Fruit fly (Drosophila melanogaster) whole organism, embryonic: ENCODE results near the gene kdn.

Experiments used
- Bdp1 ChIP-seq: fragments of 200-800 bp; sonication (Bioruptor generic); optimal IDR thresholded peaks from 3 replicates; lab custom pipeline; 2016; ENCODE audit warnings: missing biosample characterization, missing genetic modification characterization
- C15 ChIP-seq: fragments of 200-800 bp; sonication (Bioruptor generic); IDR thresholded peaks from 3 replicates; pipeline ENCODE4 v1.3.6; 2022; ENCODE audit warnings: missing biosample characterization, missing genetic modification characterization
- CG10462 ChIP-seq: fragments of 200-800 bp; sonication (Bioruptor generic); optimal IDR thresholded peaks from 2 replicates; lab custom pipeline; 2016; ENCODE audit warnings: missing biosample characterization, missing genetic modification characterization
- CG11398 ChIP-seq: fragments of 200-800 bp; sonication (Bioruptor generic); optimal IDR thresholded peaks from 2 replicates; lab custom pipeline; 2016; ENCODE audit warnings: missing biosample characterization, missing genetic modification characterization
- CG11456 ChIP-seq: fragments of 200-800 bp; sonication (Bioruptor generic); IDR thresholded peaks from 3 replicates; pipeline ENCODE4 v1.3.6; 2022; ENCODE audit warnings: missing biosample characterization, missing genetic modification characterization
- CG13624 ChIP-seq: fragments of 200-800 bp; sonication (Bioruptor generic); optimal IDR thresholded peaks from 2 replicates; lab custom pipeline; 2016; ENCODE audit warnings: missing biosample characterization, missing genetic modification characterization
- CG15696 ChIP-seq: fragments of 200-800 bp; sonication (Bioruptor generic); optimal IDR thresholded peaks from 2 replicates; lab custom pipeline; 2019; ENCODE audit warnings: missing biosample characterization, mild to moderate bottlenecking, missing genetic modification characterization, moderate library complexity
- CG17186 ChIP-seq: fragments of 200-800 bp; sonication (Bioruptor generic); optimal IDR thresholded peaks from 3 replicates; lab custom pipeline; 2017; ENCODE audit warnings: missing biosample characterization, missing genetic modification reagents, missing genetic modification characterization
- CG2116 ChIP-seq: fragments of 200-800 bp; sonication (Bioruptor generic); optimal IDR thresholded peaks from 3 replicates; lab custom pipeline; 2018; ENCODE audit warnings: missing biosample characterization, mild to moderate bottlenecking, missing genetic modification characterization
- CG2199 ChIP-seq: fragments of 200-800 bp; sonication (Bioruptor generic); IDR thresholded peaks from 3 replicates; pipeline ENCODE4 v1.3.6; 2022; ENCODE audit warnings: missing biosample characterization, missing genetic modification characterization
- CG2712 ChIP-seq: fragments of 200-800 bp; optimal IDR thresholded peaks from 3 replicates; lab custom pipeline; 2019; ENCODE audit warnings: missing biosample characterization, mild to moderate bottlenecking, missing genetic modification characterization, moderate library complexity
- CG30431 ChIP-seq: fragments of 200-800 bp; sonication (Bioruptor generic); optimal IDR thresholded peaks from 2 replicates; lab custom pipeline; 2017; ENCODE audit warnings: missing biosample characterization, missing genetic modification characterization
- CG3065 ChIP-seq: fragments of 200-800 bp; sonication (Bioruptor generic); optimal IDR thresholded peaks from 2 replicates; lab custom pipeline; 2016; ENCODE audit warnings: missing biosample characterization, missing genetic modification characterization
- CG4730 ChIP-seq: fragments of 200-800 bp; sonication (Bioruptor generic); IDR thresholded peaks from 2 replicates; pipeline ENCODE4 v1.3.6; 2022; ENCODE audit warnings: missing biosample characterization, missing genetic modification characterization
- CG5180 ChIP-seq: fragments of 200-800 bp; sonication (Bioruptor generic); optimal IDR thresholded peaks from 3 replicates; lab custom pipeline; 2017; ENCODE audit warnings: missing biosample characterization, missing genetic modification characterization, mild to moderate bottlenecking, moderate library complexity, missing genetic modification reagents
- CG8944 ChIP-seq: fragments of 200-800 bp; sonication (Bioruptor generic); optimal IDR thresholded peaks from 3 replicates; lab custom pipeline; 2016; ENCODE audit warnings: missing biosample characterization, missing genetic modification characterization
- CHES-1-like ChIP-seq: fragments of 200-800 bp; sonication (Bioruptor generic); optimal IDR thresholded peaks from 2 replicates; lab custom pipeline; 2016; ENCODE audit warnings: missing biosample characterization, missing genetic modification characterization
- CkIIα-i1 ChIP-seq: fragments of 200-800 bp; sonication (Bioruptor generic); IDR thresholded peaks from 2 replicates; pipeline ENCODE4 v1.3.6; 2022; ENCODE audit warnings: missing biosample characterization, missing genetic modification characterization
- Dbx ChIP-seq: fragments of 200-800 bp; sonication (Bioruptor generic); IDR thresholded peaks from 3 replicates; pipeline ENCODE4 v1.3.6; 2022; ENCODE audit warnings: missing biosample characterization, missing genetic modification characterization
- Deaf1 ChIP-seq: fragments of 200-800 bp; optimal IDR thresholded peaks from 3 replicates; lab custom pipeline; 2019; ENCODE audit warnings: missing biosample characterization, mild to moderate bottlenecking, missing genetic modification characterization, moderate library complexity
- Ets65A ChIP-seq: fragments of 200-800 bp; sonication (Bioruptor generic); peaks from one replicate; lab custom pipeline; 2016; ENCODE audit warnings: missing biosample characterization, missing genetic modification characterization
- Gsc ChIP-seq: fragments of 200-800 bp; sonication (Bioruptor generic); IDR thresholded peaks from 2 replicates; pipeline ENCODE4 v1.3.6; 2022; ENCODE audit warnings: missing biosample characterization, missing genetic modification characterization
- Hmx ChIP-seq: fragments of 200-800 bp; sonication (Bioruptor generic); optimal IDR thresholded peaks from 2 replicates; lab custom pipeline; 2016; ENCODE audit warnings: missing biosample characterization, missing genetic modification characterization
- Hr3 ChIP-seq: fragments of 200-800 bp; sonication (Bioruptor generic); optimal IDR thresholded peaks from 3 replicates; lab custom pipeline; 2016; ENCODE audit warnings: missing biosample characterization, missing genetic modification characterization
- Mes4 ChIP-seq: fragments of 200-800 bp; sonication (Bioruptor generic); optimal IDR thresholded peaks from 2 replicates; lab custom pipeline; 2016; ENCODE audit warnings: missing biosample characterization, missing genetic modification characterization
- Opbp ChIP-seq: fragments of 200-800 bp; sonication (Bioruptor generic); IDR thresholded peaks from 3 replicates; pipeline ENCODE4 v1.3.6; 2022; ENCODE audit warnings: missing biosample characterization, missing genetic modification characterization; ENCODE audit not compliant: partially characterized antibody
- Optix ChIP-seq: fragments of 200-800 bp; sonication (Bioruptor generic); IDR thresholded peaks from 3 replicates; pipeline ENCODE4 v1.3.6; 2022; ENCODE audit warnings: missing biosample characterization, missing genetic modification characterization
- az2 ChIP-seq: fragments of 200-800 bp; sonication (Bioruptor generic); optimal IDR thresholded peaks from 3 replicates; lab custom pipeline; 2016; ENCODE audit warnings: missing biosample characterization, missing genetic modification characterization
- cato ChIP-seq: fragments of 200-800 bp; sonication (Bioruptor generic); optimal IDR thresholded peaks from 2 replicates; lab custom pipeline; 2016; ENCODE audit warnings: missing biosample characterization, missing genetic modification characterization, borderline replicate concordance
- crol ChIP-seq: fragments of 200-800 bp; sonication (Bioruptor generic); IDR thresholded peaks from 2 replicates; pipeline ENCODE4 v1.3.6; 2022; ENCODE audit warnings: missing biosample characterization, missing genetic modification characterization
- dati ChIP-seq: fragments of 200-800 bp; sonication (Bioruptor generic); IDR thresholded peaks from 2 replicates; pipeline ENCODE4 v1.3.6; 2022; ENCODE audit warnings: missing biosample characterization, missing genetic modification characterization
- dm ChIP-seq: fragments of 200-800 bp; sonication (Bioruptor generic); optimal IDR thresholded peaks from 3 replicates; lab custom pipeline; 2016; ENCODE audit warnings: missing biosample characterization, missing genetic modification characterization
- ems ChIP-seq: fragments of 200-800 bp; sonication (Bioruptor generic); optimal IDR thresholded peaks from 3 replicates; lab custom pipeline; 2016; ENCODE audit warnings: missing biosample characterization, missing genetic modification characterization
- en ChIP-seq: fragments of 200-800 bp; sonication (Bioruptor generic); optimal IDR thresholded peaks from 2 replicates; lab custom pipeline; 2016; ENCODE audit warnings: missing biosample characterization, missing genetic modification characterization
- exex ChIP-seq: fragments of 200-800 bp; sonication (Bioruptor generic); optimal IDR thresholded peaks from 4 replicates; lab custom pipeline; 2018; ENCODE audit warnings: missing biosample characterization, mild to moderate bottlenecking, missing genetic modification characterization, moderate library complexity
- gce ChIP-seq: fragments of 200-800 bp; sonication (Bioruptor generic); IDR thresholded peaks from 3 replicates; pipeline ENCODE4 v1.3.6; 2022; ENCODE audit warnings: missing biosample characterization, missing genetic modification characterization
- kni ChIP-seq: fragments of 200-800 bp; sonication (Bioruptor generic); optimal IDR thresholded peaks from 3 replicates; lab custom pipeline; 2017; ENCODE audit warnings: mild to moderate bottlenecking, missing biosample characterization, missing genetic modification reagents, missing genetic modification characterization
- lab ChIP-seq: fragments of 200-800 bp; sonication (Bioruptor generic); optimal IDR thresholded peaks from 3 replicates; lab custom pipeline; 2017; ENCODE audit warnings: missing biosample characterization, missing genetic modification characterization, mild to moderate bottlenecking, moderate library complexity, missing genetic modification reagents
- lilli ChIP-seq: fragments of 200-800 bp; sonication (Bioruptor generic); optimal IDR thresholded peaks from 3 replicates; lab custom pipeline; 2016; ENCODE audit warnings: missing biosample characterization, missing genetic modification characterization
- odd ChIP-seq: fragments of 200-800 bp; sonication (Bioruptor generic); optimal IDR thresholded peaks from 2 replicates; lab custom pipeline; 2017; ENCODE audit warnings: missing biosample characterization, mild to moderate bottlenecking, missing genetic modification characterization
- peb ChIP-seq: fragments of 200-800 bp; sonication (Bioruptor generic); IDR thresholded peaks from 2 replicates; pipeline ENCODE4 v1.3.6; 2022; ENCODE audit warnings: missing biosample characterization, missing genetic modification characterization
- psq ChIP-seq: fragments of 200-800 bp; sonication (Bioruptor generic); optimal IDR thresholded peaks from 2 replicates; lab custom pipeline; 2017; ENCODE audit warnings: missing biosample characterization, missing genetic modification characterization
- ranshi ChIP-seq: fragments of 200-800 bp; sonication (Bioruptor generic); IDR thresholded peaks from 2 replicates; pipeline ENCODE4 v1.3.6; 2022; ENCODE audit warnings: missing biosample characterization, missing genetic modification characterization
- sisA ChIP-seq: fragments of 200-800 bp; sonication (Bioruptor generic); IDR thresholded peaks from 2 replicates; pipeline ENCODE4 v1.3.6; 2022; ENCODE audit warnings: missing biosample characterization, missing genetic modification characterization
- slbo ChIP-seq: fragments of 200-800 bp; sonication (Bioruptor generic); IDR thresholded peaks from 2 replicates; pipeline ENCODE4 v1.3.6; 2022; ENCODE audit warnings: missing biosample characterization, missing genetic modification characterization
- sug ChIP-seq: fragments of 200-800 bp; optimal IDR thresholded peaks from 2 replicates; lab custom pipeline; 2019; ENCODE audit warnings: missing biosample characterization, mild to moderate bottlenecking, missing genetic modification characterization, moderate library complexity
- wdn ChIP-seq: fragments of 200-800 bp; sonication (Bioruptor generic); IDR thresholded peaks from 2 replicates; pipeline ENCODE4 v1.3.6; 2022; ENCODE audit warnings: missing biosample characterization, missing genetic modification characterization

The kdn gene

dm6 chrX:6343786-6344537 is 6.5 kb upstream of the kdn start (continued):
- TF ChIP-seq Optix (GFP tag; lab: Robert Waterston, UW) = peak; percentile 80
- no peak for TF ChIP-seq Hmx
- TF ChIP-seq cato (GFP tag; lab: Kevin White, UChicago) = no peak
- no peak for TF ChIP-seq ems (GFP tag; lab: Kevin White, UChicago)
- TF ChIP-seq Gsc (GFP tag; lab: Robert Waterston, UW) = no peak
- peak; percentile 18 for TF ChIP-seq az2 (GFP tag; lab: Kevin White, UChicago)
- no peak for TF ChIP-seq CG11456

DNA sequence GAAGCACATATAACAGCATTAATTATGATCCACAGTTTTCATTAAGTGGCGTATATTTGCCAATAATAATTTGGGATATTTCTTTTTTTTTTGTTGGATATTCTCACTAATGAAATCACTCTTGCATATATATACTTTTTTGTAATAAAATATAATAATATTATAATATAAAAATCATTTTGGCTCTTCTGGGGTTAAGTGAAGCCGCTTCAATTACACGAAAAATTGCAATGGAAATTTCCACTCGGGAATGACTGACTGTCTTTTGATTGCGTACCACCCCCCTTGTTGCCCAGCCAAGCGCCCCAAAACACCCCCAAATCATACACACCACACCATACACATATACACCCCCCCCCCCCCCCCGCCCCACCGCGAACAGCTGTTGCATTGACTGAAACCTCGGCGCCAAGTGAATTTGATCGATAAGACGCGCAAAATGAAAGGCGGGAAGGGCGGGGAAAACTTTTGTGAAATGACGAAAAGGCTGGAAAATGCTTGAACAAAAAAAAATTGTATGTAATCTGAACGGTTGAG is 5.8 kb upstream of the kdn start:
- TF ChIP-seq crol (GFP tag; lab: Robert Waterston, UW) (peak; percentile 81), CG8944 (GFP tag; lab: Kevin White, UChicago) (no peak), CG5180 (GFP tag; lab: Kevin White, UChicago) (no peak), az2 (GFP tag; lab: Kevin White, UChicago) (no peak), CG4730 (GFP tag; lab: Robert Waterston, UW) (no peak), gce (GFP tag; lab: Robert Waterston, UW) (no peak), C15 (GFP tag; lab: Robert Waterston, UW) (no peak), psq (GFP tag; lab: Kevin White, UChicago) (no peak), sisA (GFP tag; lab: Robert Waterston, UW) (no peak), kni (GFP tag; lab: Kevin White, UChicago) (no peak), dati (GFP tag; lab: Robert Waterston, UW) (no peak), CG30431 (GFP tag; lab: Kevin White, UChicago) (no peak), lab (GFP tag; lab: Kevin White, UChicago) (peak; percentile 54), sug (tag; lab: Kevin White, UChicago) (peak; percentile 63), dm (GFP tag; lab: Kevin White, UChicago) (no peak), ranshi (GFP tag; lab: Robert Waterston, UW) (no peak), CkIIα-i1 (GFP tag; lab: Robert Waterston, UW) (no peak), lilli (GFP tag; lab: Kevin White, UChicago) (no peak), CHES-1-like (GFP tag; lab: Kevin White, UChicago) (no peak), Opbp (no peak), CG2116 (no peak), CG15696 (tag; lab: Kevin White, UChicago) (no peak), peb (no peak), Ets65A (GFP tag; lab: Kevin White, UChicago) (no peak), CG2712 (tag; lab: Kevin White, UChicago) (no peak), Dbx (GFP tag; lab: Robert Waterston, UW) (no peak)

DNA sequence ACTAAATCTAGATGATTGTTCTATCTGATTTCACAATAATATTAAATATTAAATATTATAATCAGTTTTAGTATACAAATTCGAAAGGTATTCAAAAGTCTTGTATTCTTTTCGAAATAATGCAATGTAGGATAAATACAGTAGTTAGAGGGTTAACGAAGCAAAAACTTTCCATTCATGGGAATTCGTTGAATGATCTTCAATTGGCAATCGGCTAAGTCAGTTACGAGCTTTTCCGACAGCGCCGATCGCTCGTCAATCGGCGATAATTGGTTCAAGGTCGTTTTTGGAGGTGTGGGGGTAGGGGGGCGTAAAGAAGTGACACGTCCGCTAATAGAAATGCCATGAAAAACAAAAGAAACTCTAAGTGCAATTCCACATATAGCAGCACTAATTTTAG is 4.3 kb upstream of the kdn start:
- TF ChIP-seq Deaf1 (tag; lab: Kevin White, UChicago) (peak; percentile 56), odd (no peak)

- TF ChIP-seq CG11398 (GFP tag; lab: Kevin White, UChicago) = no peak
- TF ChIP-seq Bdp1 = no peak
- TF ChIP-seq Hr3 (GFP tag; lab: Kevin White, UChicago) = peak; percentile 14
- no peak for TF ChIP-seq CG2199 (GFP tag; lab: Robert Waterston, UW)
- TF ChIP-seq slbo (GFP tag; lab: Robert Waterston, UW) = peak; percentile 65
- peak; percentile 65 for TF ChIP-seq dm (GFP tag; lab: Kevin White, UChicago)
- TF ChIP-seq CG17186 (GFP tag; lab: Kevin White, UChicago) = peak; percentile 72
- no peak for TF ChIP-seq CG3065 (GFP tag; lab: Kevin White, UChicago)
- TF ChIP-seq Optix (GFP tag; lab: Robert Waterston, UW) = no peak
- TF ChIP-seq CG13624 = peak; percentile 69
- no peak for TF ChIP-seq CG10462
- TF ChIP-seq en (GFP tag; lab: Kevin White, UChicago) = no peak
- TF ChIP-seq Dbx (GFP tag; lab: Robert Waterston, UW) = peak; percentile 52; the same call in 2 of the 3 replicates
- 0 out of 2 replicates have a peak, but pooled peaks have one; percentile 25 for TF ChIP-seq wdn (GFP tag; lab: Robert Waterston, UW)
- TF ChIP-seq exex (tag; lab: Kevin White, UChicago) = no peak
- TF ChIP-seq Mes4 (GFP tag; lab: Kevin White, UChicago) = peak; percentile 4
Measured at dm6 chrX:6346926-6347367, 3.5 kb upstream of the kdn start, which contains the start of gene CG3847. TSS of gene CG3847 (plus strand) at chrX:6347103.
